Fruit fly (Drosophila melanogaster) whole organism, embryonic: ENCODE results near the gene ppk7.
A peak's percentile ranks its signal among the peaks of the same experiment; 100 is the strongest.

Source experiments
- Bgb ChIP-seq: fragments of 200-800 bp; sonication (Bioruptor generic); IDR thresholded peaks from 2 replicates; pipeline ENCODE4 v1.3.6; 2022; ENCODE audit warnings: missing biosample characterization, missing genetic modification characterization; ENCODE audit not compliant: partially characterized antibody
- CG17328 ChIP-seq: fragments of 200-800 bp; sonication (Bioruptor generic); IDR thresholded peaks from 2 replicates; pipeline ENCODE4 v1.3.6; 2022; ENCODE audit warnings: missing biosample characterization, missing genetic modification characterization
- CG17385 ChIP-seq: fragments of 200-800 bp; sonication (Bioruptor generic); optimal IDR thresholded peaks from 3 replicates; lab custom pipeline; 2018; ENCODE audit warnings: missing biosample characterization, mild to moderate bottlenecking, missing genetic modification characterization
- CG17912 ChIP-seq: fragments of 200-800 bp; sonication (Bioruptor generic); optimal IDR thresholded peaks from 2 replicates; lab custom pipeline; 2018; ENCODE audit warnings: missing biosample characterization, mild to moderate bottlenecking, missing genetic modification characterization
- CG31224 ChIP-seq: fragments of 200-800 bp; sonication (Bioruptor generic); IDR thresholded peaks from 2 replicates; pipeline ENCODE4 v1.3.6; 2022; ENCODE audit warnings: missing biosample characterization, missing genetic modification characterization
- CG3163 ChIP-seq: fragments of 200-800 bp; sonication (Bioruptor generic); optimal IDR thresholded peaks from 3 replicates; lab custom pipeline; 2016; ENCODE audit warnings: missing biosample characterization, missing genetic modification characterization
- CG3281 ChIP-seq: fragments of 200-800 bp; sonication (Bioruptor generic); optimal IDR thresholded peaks from 3 replicates; lab custom pipeline; 2017; ENCODE audit warnings: missing biosample characterization, mild to moderate bottlenecking, missing genetic modification characterization
- CG3995 ChIP-seq: fragments of 200-800 bp; sonication (Bioruptor generic); optimal IDR thresholded peaks from 3 replicates; lab custom pipeline; 2016; ENCODE audit warnings: missing biosample characterization, missing genetic modification characterization
- CG42726 ChIP-seq: fragments of 200-800 bp; sonication (Bioruptor generic); IDR thresholded peaks from 2 replicates; pipeline ENCODE4 v1.3.6; 2022; ENCODE audit warnings: missing biosample characterization, missing genetic modification characterization; ENCODE audit not compliant: partially characterized antibody
- CG5245 ChIP-seq: fragments of 200-800 bp; sonication (Bioruptor generic); optimal IDR thresholded peaks from 3 replicates; lab custom pipeline; 2016; ENCODE audit warnings: missing biosample characterization, missing genetic modification characterization
- CG7271 ChIP-seq: fragments of 200-800 bp; sonication (Bioruptor generic); optimal IDR thresholded peaks from 2 replicates; lab custom pipeline; 2018; ENCODE audit warnings: missing biosample characterization, mild to moderate bottlenecking, missing genetic modification characterization, moderate library complexity
- CG7556 ChIP-seq: fragments of 200-800 bp; sonication (Bioruptor generic); optimal IDR thresholded peaks from 2 replicates; lab custom pipeline; 2017; ENCODE audit warnings: missing biosample characterization, mild to moderate bottlenecking, missing genetic modification characterization
- CG7839 ChIP-seq: fragments of 200-800 bp; sonication (Bioruptor generic); optimal IDR thresholded peaks from 3 replicates; lab custom pipeline; 2018; ENCODE audit warnings: missing biosample characterization, mild to moderate bottlenecking, missing genetic modification characterization, moderate library complexity
- Doc2 ChIP-seq: fragments of 200-800 bp; sonication (Bioruptor generic); IDR thresholded peaks from 2 replicates; pipeline ENCODE4 v1.3.6; 2022; ENCODE audit warnings: missing biosample characterization, missing genetic modification characterization
- Hey ChIP-seq: fragments of 200-800 bp; sonication (Bioruptor generic); optimal IDR thresholded peaks from 3 replicates; lab custom pipeline; 2018; ENCODE audit warnings: missing biosample characterization, mild to moderate bottlenecking, missing genetic modification characterization
- Lhr ChIP-seq: fragments of 200-800 bp; sonication (Bioruptor generic); optimal IDR thresholded peaks from 3 replicates; lab custom pipeline; 2017; ENCODE audit warnings: mild to moderate bottlenecking, missing biosample characterization, missing genetic modification reagents, missing genetic modification characterization
- Meics ChIP-seq: fragments of 200-800 bp; sonication (Bioruptor generic); optimal IDR thresholded peaks from 2 replicates; lab custom pipeline; 2017; ENCODE audit warnings: missing biosample characterization, mild to moderate bottlenecking, missing genetic modification characterization
- Rfx ChIP-seq: fragments of 200-800 bp; sonication (Bioruptor generic); IDR thresholded peaks from 2 replicates; pipeline ENCODE4 v1.3.6; 2022; ENCODE audit warnings: missing biosample characterization, missing genetic modification characterization
- bowl ChIP-seq: fragments of 200-800 bp; sonication (Bioruptor generic); IDR thresholded peaks from 2 replicates; pipeline ENCODE4 v1.3.6; 2022; ENCODE audit warnings: missing biosample characterization, missing genetic modification characterization
- cad ChIP-seq: fragments of >200 bp; optimal IDR thresholded peaks from 2 replicates; lab custom pipeline; 2017; ENCODE audit warnings: missing biosample characterization, missing genetic modification characterization
- ci ChIP-seq: fragments of 200-800 bp; sonication (Bioruptor generic); IDR thresholded peaks from 3 replicates; pipeline ENCODE4 v1.3.6; 2022; ENCODE audit warnings: missing biosample characterization, missing genetic modification characterization
- dmrt11E ChIP-seq: fragments of 200-800 bp; sonication (Bioruptor generic); optimal IDR thresholded peaks from 3 replicates; lab custom pipeline; 2018; ENCODE audit warnings: missing biosample characterization, mild to moderate bottlenecking, missing genetic modification characterization, moderate library complexity
- grau ChIP-seq: fragments of 200-800 bp; optimal IDR thresholded peaks from 3 replicates; lab custom pipeline; 2019; ENCODE audit warnings: missing biosample characterization, mild to moderate bottlenecking, missing genetic modification characterization, moderate library complexity
- hb ChIP-seq: fragments of 200-800 bp; sonication (Bioruptor generic); IDR thresholded peaks from 3 replicates; pipeline ENCODE4 v1.3.6; 2022; ENCODE audit warnings: missing biosample characterization, missing genetic modification characterization; ENCODE audit not compliant: partially characterized antibody
- her ChIP-seq: fragments of 200-800 bp; sonication (Bioruptor generic); optimal IDR thresholded peaks from 2 replicates; lab custom pipeline; 2016; ENCODE audit warnings: missing biosample characterization, missing genetic modification characterization
- hth ChIP-seq: fragments of >200 bp; optimal IDR thresholded peaks from 2 replicates; lab custom pipeline; 2017; ENCODE audit warnings: inconsistent platforms
- lab ChIP-seq: fragments of 200-800 bp; sonication (Bioruptor generic); optimal IDR thresholded peaks from 3 replicates; lab custom pipeline; 2017; ENCODE audit warnings: missing biosample characterization, missing genetic modification characterization, mild to moderate bottlenecking, moderate library complexity, missing genetic modification reagents
- lmd ChIP-seq: fragments of 200-800 bp; sonication (Bioruptor generic); IDR thresholded peaks from 2 replicates; pipeline ENCODE4 v1.3.6; 2022; ENCODE audit warnings: missing biosample characterization, missing genetic modification characterization
- lov ChIP-seq, 2 experiments: fragments of 200-800 bp in 1 of 2; fragments of >200 bp in 1 of 2; sonication (Bioruptor generic) in 1 of 2; IDR thresholded peaks in 1 of 2; optimal IDR thresholded peaks in 1 of 2; 2 replicates in 1 of 2; 3 replicates in 1 of 2; pipeline versions ENCODE4 v1.3.6 to Lab custom; 2017 to 2022; ENCODE audit warnings: missing biosample characterization in 1 of 2, missing genetic modification characterization in 1 of 2
- nom ChIP-seq: fragments of 200-800 bp; sonication (Bioruptor generic); optimal IDR thresholded peaks from 2 replicates; lab custom pipeline; 2017; ENCODE audit warnings: missing biosample characterization, missing genetic modification characterization, mild to moderate bottlenecking, moderate library complexity, missing genetic modification reagents
- repo ChIP-seq: fragments of 200-800 bp; sonication (Bioruptor generic); optimal IDR thresholded peaks from 2 replicates; lab custom pipeline; 2016; ENCODE audit warnings: missing biosample characterization, missing genetic modification characterization
- sc ChIP-seq, 3 experiments: fragments of >200 bp in 2 of 3; fragments of 200-800 bp in 1 of 3; sonication (Bioruptor generic) in 1 of 3; optimal IDR thresholded peaks; 2 replicates in 2 of 3; 3 replicates in 1 of 3; lab custom pipeline; 2017; ENCODE audit warnings: mild to moderate bottlenecking in 1 of 3, missing biosample characterization in 1 of 3, missing genetic modification characterization in 1 of 3, missing genetic modification reagents in 1 of 3
- schlank ChIP-seq: fragments of 200-800 bp; sonication (Bioruptor generic); optimal IDR thresholded peaks from 2 replicates; lab custom pipeline; 2018; ENCODE audit warnings: missing biosample characterization, mild to moderate bottlenecking, missing genetic modification characterization
- sima ChIP-seq: fragments of 200-800 bp; sonication (Bioruptor generic); optimal IDR thresholded peaks from 2 replicates; lab custom pipeline; 2016; ENCODE audit warnings: missing biosample characterization, missing genetic modification characterization
- slbo ChIP-seq: fragments of 200-800 bp; sonication (Bioruptor generic); IDR thresholded peaks from 2 replicates; pipeline ENCODE4 v1.3.6; 2022; ENCODE audit warnings: missing biosample characterization, missing genetic modification characterization
- tll ChIP-seq, 2 experiments: fragments of 200-800 bp in 1 of 2; fragments of >200 bp in 1 of 2; sonication (Bioruptor generic) in 1 of 2; optimal IDR thresholded peaks; 2 replicates each; lab custom pipeline; 2017 to 2019; ENCODE audit warnings: missing biosample characterization in 2 of 2, missing genetic modification characterization in 2 of 2, mild to moderate bottlenecking in 1 of 2, moderate library complexity in 1 of 2
- tx ChIP-seq: fragments of 200-800 bp; sonication (Bioruptor generic); optimal IDR thresholded peaks from 2 replicates; lab custom pipeline; 2016; ENCODE audit warnings: missing biosample characterization, missing genetic modification characterization
- vfl ChIP-seq: fragments of 200-800 bp; sonication (Bioruptor generic); optimal IDR thresholded peaks from 2 replicates; lab custom pipeline; 2016; ENCODE audit warnings: missing biosample characterization, missing genetic modification characterization
- wek ChIP-seq: fragments of 200-800 bp; sonication (Bioruptor generic); optimal IDR thresholded peaks from 3 replicates; lab custom pipeline; 2018; ENCODE audit warnings: missing biosample characterization, mild to moderate bottlenecking, missing genetic modification characterization, moderate library complexity
- zen ChIP-seq: fragments of 200-800 bp; sonication (Bioruptor generic); optimal IDR thresholded peaks from 3 replicates; lab custom pipeline; 2018; ENCODE audit warnings: missing biosample characterization, mild to moderate bottlenecking, missing genetic modification characterization, moderate library complexity

ppk7 gene

dm6 chr2L:6379197-6379596, 25.1 kb upstream of the ppk7 start (continued):
- no peak for TF ChIP-seq CG7839 (tag; lab: Kevin White, UChicago)
- TF ChIP-seq CG17385 = no peak
- no peak for TF ChIP-seq Lhr (GFP tag; lab: Kevin White, UChicago)
- TF ChIP-seq CG3281 (GFP tag; lab: Kevin White, UChicago) = no peak
- TF ChIP-seq lov (optimal IDR thresholded peaks at IDR 0.05; lab: Kevin White, UChicago) = no peak
- TF ChIP-seq lov (GFP tag; IDR thresholded peaks at IDR 0.05; lab: Robert Waterston, UW) = no peak
- TF ChIP-seq lmd (GFP tag; lab: Robert Waterston, UW) = peak; percentile 33; the same call in 1 of the 2 replicates
- TF ChIP-seq Meics (GFP tag; lab: Kevin White, UChicago) = no peak
- TF ChIP-seq hb = no peak
- TF ChIP-seq CG3163 (GFP tag; lab: Kevin White, UChicago) = no peak
- no peak for TF ChIP-seq CG3995 (GFP tag; lab: Kevin White, UChicago)
- TF ChIP-seq vfl (GFP tag; lab: Kevin White, UChicago) = no peak
- no peak for TF ChIP-seq CG42726 (GFP tag; lab: Robert Waterston, UW)
- no peak for TF ChIP-seq CG5245
- TF ChIP-seq slbo (GFP tag; lab: Robert Waterston, UW) = peak; percentile 17; the same call in 1 of the 2 replicates
- TF ChIP-seq bowl (GFP tag; lab: Robert Waterston, UW) = no peak
- no peak for TF ChIP-seq dmrt11E
- TF ChIP-seq Hey (tag; lab: Kevin White, UChicago) = no peak
- TF ChIP-seq sc (optimal IDR thresholded peaks at IDR 0.05; lab: Kevin White, UChicago) = no peak
- TF ChIP-seq sc (GFP tag; optimal IDR thresholded peaks at IDR 0.05; lab: Kevin White, UChicago) = no peak
- TF ChIP-seq CG17912 (GFP tag; lab: Kevin White, UChicago) = no peak
- TF ChIP-seq cad (GFP tag; lab: Kevin White, UChicago) = no peak
- TF ChIP-seq Rfx = no peak
- TF ChIP-seq CG31224 = no peak
- TF ChIP-seq Bgb (GFP tag; lab: Robert Waterston, UW) = no peak
- TF ChIP-seq hth (lab: Kevin White, UChicago) = no peak
- TF ChIP-seq zen (tag; lab: Kevin White, UChicago) = peak; percentile 2
- no peak for TF ChIP-seq wek (GFP tag; lab: Kevin White, UChicago)
- no peak for TF ChIP-seq grau (tag; lab: Kevin White, UChicago)
- TF ChIP-seq tx = no peak
- no peak for TF ChIP-seq repo (GFP tag; lab: Kevin White, UChicago)
- peak; percentile 23 for TF ChIP-seq lab (GFP tag; lab: Kevin White, UChicago)
- TF ChIP-seq CG7556 = no peak
- no peak for TF ChIP-seq her (GFP tag; lab: Kevin White, UChicago)
- peak; percentile 17; the same call in 1 of the 2 replicates for TF ChIP-seq CG17328 (GFP tag; lab: Robert Waterston, UW)
- no peak for TF ChIP-seq nom
- TF ChIP-seq ci (GFP tag; lab: Robert Waterston, UW) = 0 out of 3 replicates have a peak, but pooled peaks have one; percentile 27
- TF ChIP-seq, all 482 proteins: peak for 13

- no peak for TF ChIP-seq schlank
- TF ChIP-seq zen (tag; lab: Kevin White, UChicago) = peak; percentile 95
- TF ChIP-seq Doc2 (GFP tag; lab: Robert Waterston, UW) = no peak
- TF ChIP-seq CG7271 (tag; lab: Kevin White, UChicago) = peak; percentile 14
- TF ChIP-seq tll (GFP tag; optimal IDR thresholded peaks at IDR 0.05; lab: Kevin White, UChicago) = peak in 1 of 2 experiments; percentile 10
- peak; percentile 49 for TF ChIP-seq cad (GFP tag; lab: Kevin White, UChicago)
- TF ChIP-seq sima (GFP tag; lab: Kevin White, UChicago) = no peak
- TF ChIP-seq, all 482 proteins: peak for 4
These were observed 19.0 kb upstream of the ppk7 start for dm6 chr2L:6373141-6373540.
